Worm (Caenorhabditis elegans): Measurements from ENCODE around the gene F40F8.4.

The F40F8.4 gene

DNA sequence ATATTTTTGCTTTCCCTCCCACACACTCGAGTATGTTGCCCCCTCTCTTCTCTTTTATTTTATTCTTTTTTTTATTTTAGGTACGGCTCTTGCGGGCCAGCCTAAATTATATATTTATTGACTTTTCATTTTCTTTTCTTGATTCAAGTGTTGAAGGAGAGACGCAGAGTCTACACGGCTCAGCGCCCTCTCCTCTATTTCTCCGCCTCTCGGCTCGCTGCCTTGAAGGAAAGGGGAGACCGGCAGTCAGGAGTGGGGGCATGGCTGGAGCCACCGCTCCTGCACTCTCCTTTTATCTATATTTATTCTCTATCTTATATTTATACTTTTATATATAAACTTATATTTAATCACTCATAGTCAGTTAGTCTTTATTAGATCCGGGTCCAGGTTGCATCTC, 26.4 kb upstream of the F40F8.4 start:
- TF ChIP-seq ceh-48 (tag; optimal IDR thresholded peaks at IDR 0.05) (peak; percentile 49), fkh-10 (GFP tag; optimal IDR thresholded peaks at IDR 0.05) (no peak), lim-6 (tag; optimal IDR thresholded peaks at IDR 0.05) (no peak), unc-42 (tag; optimal IDR thresholded peaks at IDR 0.05) (peak; percentile 18), npax-4 (tag; optimal IDR thresholded peaks at IDR 0.05) (no peak), ceh-30 (tag; optimal IDR thresholded peaks at IDR 0.05) (no peak), nfya-1 (tag; optimal IDR thresholded peaks at IDR 0.05) (peak; percentile 7)

DNA sequence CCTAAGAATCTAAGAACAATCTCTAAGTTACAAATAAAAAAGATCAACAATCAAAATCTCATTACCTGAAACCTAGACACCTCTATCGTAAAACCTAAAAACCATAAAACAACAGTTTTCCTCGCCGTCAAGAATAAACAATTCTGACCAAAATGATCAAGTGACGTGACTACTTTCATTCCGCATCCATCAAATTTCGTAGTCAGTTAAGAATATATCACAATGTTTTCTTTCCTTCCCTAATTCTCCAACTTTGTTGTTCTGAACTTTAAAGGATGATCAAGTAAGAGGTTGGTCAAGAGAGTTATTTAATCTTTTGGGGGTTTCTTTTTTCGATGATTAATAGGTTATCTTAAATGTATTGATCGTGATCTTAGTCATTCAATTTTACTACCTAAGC, 23.3 kb upstream of the F40F8.4 start:
- TF ChIP-seq sdc-2 (tag; optimal IDR thresholded peaks at IDR 0.05): no peak
- no peak for TF ChIP-seq npax-4 (tag; optimal IDR thresholded peaks at IDR 0.05)
- no peak for TF ChIP-seq T23F11.4 (GFP tag; optimal IDR thresholded peaks at IDR 0.05)
- no peak for TF ChIP-seq elt-2 (tag; optimal IDR thresholded peaks at IDR 0.05)
- no peak for TF ChIP-seq ceh-24 (tag; optimal IDR thresholded peaks at IDR 0.05)
- no peak for TF ChIP-seq pat-9 (tag; optimal IDR thresholded peaks at IDR 0.05)
- TF ChIP-seq unc-42 (tag; optimal IDR thresholded peaks at IDR 0.05): no peak
- TF ChIP-seq Y22D7AL.16 (tag; optimal IDR thresholded peaks at IDR 0.05): no peak
- TF ChIP-seq pha-4 (tag; optimal IDR thresholded peaks at IDR 0.05): no peak
- TF ChIP-seq rnt-1 (tag; optimal IDR thresholded peaks at IDR 0.05): no peak
- TF ChIP-seq dve-1 (tag; optimal IDR thresholded peaks at IDR 0.05): no peak
- no peak for TF ChIP-seq nhr-232 (tag; optimal IDR thresholded peaks at IDR 0.05)
- TF ChIP-seq ceh-19 (GFP tag; optimal IDR thresholded peaks at IDR 0.05): no peak
- TF ChIP-seq fkh-10 (GFP tag; optimal IDR thresholded peaks at IDR 0.05): no peak
- no peak for TF ChIP-seq ref-2 (tag; optimal IDR thresholded peaks at IDR 0.05)
- no peak for TF ChIP-seq unc-86 (tag; optimal IDR thresholded peaks at IDR 0.05)

DNA sequence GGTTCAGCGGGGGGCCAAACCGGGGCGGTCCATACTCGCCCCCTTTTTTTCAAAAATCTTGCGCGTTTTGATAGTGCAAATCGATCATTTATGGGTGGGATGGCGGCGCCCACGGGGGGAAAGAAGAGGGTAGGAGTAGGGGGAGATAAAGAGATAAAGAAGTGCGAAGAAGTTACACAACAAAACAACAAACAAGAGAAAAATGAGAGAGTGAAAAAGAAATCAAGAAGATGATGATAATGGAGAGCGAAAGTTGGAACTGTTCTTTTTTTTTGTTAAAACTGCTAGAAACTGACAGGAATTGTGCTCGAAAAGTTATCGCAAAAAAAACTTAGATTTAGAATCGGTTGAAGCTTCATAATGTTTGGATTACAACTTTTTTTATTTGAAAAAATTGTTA, 22.4 kb upstream of the F40F8.4 start, which contains the start of gene ptr-13:
TSS of gene ptr-13 (minus strand) at position 92 of the 400 bp plus-strand sequence.
- TF ChIP-seq elt-4 (tag; optimal IDR thresholded peaks at IDR 0.05) (no peak), ceh-30 (tag; optimal IDR thresholded peaks at IDR 0.05) (no peak), ceh-31 (tag; optimal IDR thresholded peaks at IDR 0.05) (no peak)

DNA sequence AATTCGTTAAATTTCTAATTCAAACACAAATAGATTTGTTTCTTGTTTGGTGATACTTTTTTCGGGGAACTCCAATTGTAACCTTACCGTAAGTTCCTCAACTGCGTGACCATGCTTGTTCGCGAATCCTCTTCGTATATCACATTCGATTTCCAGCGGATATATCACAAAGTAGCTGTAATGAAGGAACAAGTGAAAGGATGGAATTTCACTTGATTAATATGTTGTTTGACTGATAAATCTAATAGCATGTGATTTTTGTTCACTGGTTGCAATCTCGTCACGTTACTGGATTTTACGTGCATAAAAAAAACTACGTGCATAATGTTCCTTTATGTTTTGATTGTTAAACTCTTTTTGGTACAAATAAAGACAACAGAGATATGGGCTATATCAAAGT, 21.6 kb upstream of the F40F8.4 start:
- no peak for TF ChIP-seq pax-1 (tag; optimal IDR thresholded peaks at IDR 0.05)
- TF ChIP-seq pros-1 (tag; optimal IDR thresholded peaks at IDR 0.05): no peak
- no peak for TF ChIP-seq dmd-4 (tag; optimal IDR thresholded peaks at IDR 0.05; ENCODE audit: borderline replicate concordance)
- TF ChIP-seq Y22D7AL.16 (tag; optimal IDR thresholded peaks at IDR 0.05): no peak
- no peak for TF ChIP-seq odd-2 (tag; optimal IDR thresholded peaks at IDR 0.05)
- no peak for TF ChIP-seq che-1 (tag; optimal IDR thresholded peaks at IDR 0.05)
- TF ChIP-seq ahr-1 (tag; optimal IDR thresholded peaks at IDR 0.05): no peak
- TF ChIP-seq fkh-6 (tag; optimal IDR thresholded peaks at IDR 0.05): no peak
- no peak for TF ChIP-seq elt-2 (tag; optimal IDR thresholded peaks at IDR 0.05)
- TF ChIP-seq ref-2 (tag; optimal IDR thresholded peaks at IDR 0.05): no peak

DNA sequence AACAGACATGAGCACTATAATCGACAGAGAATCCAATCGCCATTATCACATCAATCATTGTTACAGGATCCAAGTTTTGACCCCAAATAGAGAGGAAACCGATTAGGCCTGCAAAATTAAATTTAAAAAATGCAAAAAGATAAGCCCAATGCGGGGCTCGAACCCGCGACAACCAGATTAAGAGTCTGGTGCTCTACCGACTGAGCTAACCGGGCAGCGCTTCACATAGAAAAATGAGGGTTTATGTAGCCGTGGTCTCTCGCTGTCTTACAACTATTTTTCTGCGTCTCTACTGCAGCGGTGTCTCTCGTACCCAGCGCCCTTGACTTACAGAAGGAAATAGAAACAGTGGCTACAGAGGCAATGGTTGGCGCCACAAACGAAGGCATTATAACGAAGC, 17.6 kb upstream of the F40F8.4 start:
- TF ChIP-seq unc-42 (tag; optimal IDR thresholded peaks at IDR 0.05): peak; percentile 49
- TF ChIP-seq ceh-31 (tag; optimal IDR thresholded peaks at IDR 0.05): peak; percentile 32
- peak; percentile 26 for TF ChIP-seq ceh-48 (tag; optimal IDR thresholded peaks at IDR 0.05)
- TF ChIP-seq ceh-6 (GFP tag; optimal IDR thresholded peaks at IDR 0.05): peak; percentile 11
- TF ChIP-seq T23F11.4 (GFP tag; optimal IDR thresholded peaks at IDR 0.05): no peak
- TF ChIP-seq C08G9.2 (tag; optimal IDR thresholded peaks at IDR 0.05): peak; percentile 38
- TF ChIP-seq ttx-3 (tag; optimal IDR thresholded peaks at IDR 0.05): peak; percentile 27
- no peak for TF ChIP-seq sox-2 (GFP tag; IDR thresholded peaks at IDR 0.05)
- TF ChIP-seq dve-1 (tag; optimal IDR thresholded peaks at IDR 0.05): peak; percentile 51
- TF ChIP-seq hlh-13 (GFP tag; optimal IDR thresholded peaks at IDR 0.05): peak; percentile 31
- TF ChIP-seq unc-55 (GFP tag; optimal IDR thresholded peaks at IDR 0.05): no peak
- TF ChIP-seq unc-3 (GFP tag; conservative IDR thresholded peaks at IDR 0.05): peak; percentile 52; the same call in 1 of the 2 replicates
- no peak for TF ChIP-seq unc-3 (tag; optimal IDR thresholded peaks at IDR 0.05)
- TF ChIP-seq elt-2 (tag; optimal IDR thresholded peaks at IDR 0.05): peak; percentile 63
- peak; percentile 48 for TF ChIP-seq fkh-6 (tag; optimal IDR thresholded peaks at IDR 0.05)
- TF ChIP-seq F13H6.1 (tag; optimal IDR thresholded peaks at IDR 0.05): no peak
- no peak for TF ChIP-seq ets-4 (tag; optimal IDR thresholded peaks at IDR 0.05)
- TF ChIP-seq nfya-1 (tag; optimal IDR thresholded peaks at IDR 0.05): peak; percentile 21
- TF ChIP-seq tbx-2 (tag; optimal IDR thresholded peaks at IDR 0.05): peak; percentile 14
- TF ChIP-seq ceh-14 (tag; optimal IDR thresholded peaks at IDR 0.05): peak; percentile 10
- peak; percentile 46 for TF ChIP-seq sox-4 (tag; optimal IDR thresholded peaks at IDR 0.05)
- TF ChIP-seq pat-9 (tag; optimal IDR thresholded peaks at IDR 0.05): peak; percentile 20
- TF ChIP-seq ceh-34 (tag; optimal IDR thresholded peaks at IDR 0.05): peak; percentile 8
- peak; percentile 25 for TF ChIP-seq madf-2 (tag; optimal IDR thresholded peaks at IDR 0.05)
- peak; percentile 27 for TF ChIP-seq nhr-232 (tag; optimal IDR thresholded peaks at IDR 0.05)
- TF ChIP-seq pag-3 (tag; optimal IDR thresholded peaks at IDR 0.05; ENCODE audit: borderline replicate concordance): peak; percentile 28
